Worm (Caenorhabditis elegans): Measurements from ENCODE around the gene lin-24.

Gene lin-24

DNA sequence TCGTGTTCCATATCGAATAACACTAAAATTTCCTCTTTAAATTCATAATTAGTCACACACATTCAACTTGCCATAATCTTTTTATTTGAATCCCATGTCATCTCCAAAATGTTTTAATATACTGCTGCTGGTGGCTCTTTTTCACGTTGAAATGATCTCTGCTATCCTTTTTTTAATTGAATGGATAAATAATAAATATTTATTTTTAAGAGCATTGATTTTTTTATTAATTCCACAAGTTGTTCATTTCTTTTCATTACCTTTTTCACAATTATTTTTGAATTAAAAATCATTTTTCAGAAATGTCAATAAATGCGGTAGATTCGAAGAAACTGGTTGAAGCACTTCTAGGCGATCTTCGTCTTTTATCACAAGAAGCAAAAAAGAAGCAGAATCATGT, 32.8 kb upstream of the lin-24 start, which contains the start of gene mon-2:
TSS of gene mon-2 (plus strand) at position 301 of the 400 bp plus-strand sequence.
- TF ChIP-seq T26A5.8 (tag; optimal IDR thresholded peaks at IDR 0.05) (no peak), fkh-3 (tag; optimal IDR thresholded peaks at IDR 0.05) (no peak), egl-44 (GFP tag; IDR thresholded peaks at IDR 0.05) (no peak), repo-1 (tag; optimal IDR thresholded peaks at IDR 0.05) (no peak), ceh-58 (GFP tag; IDR thresholded peaks at IDR 0.05) (no peak), egl-18 (GFP tag; IDR thresholded peaks at IDR 0.05) (no peak), ama-1 (optimal IDR thresholded peaks at IDR 0.05) (no peak), ama-1 (GFP tag; optimal IDR thresholded peaks at IDR 0.05) (no peak)

ce11 chrIV:12105558-12105957, 23.7 kb upstream of the lin-24 start, which contains the start of gene M18.3:
TSS of gene M18.3 (plus strand) at chrIV:12105858.
- no peak for TF ChIP-seq B0336.3 (GFP tag; IDR thresholded peaks at IDR 0.05)
- no peak for TF ChIP-seq zim-3 (tag; optimal IDR thresholded peaks at IDR 0.05)
- TF ChIP-seq C17E4.6 (GFP tag; IDR thresholded peaks at IDR 0.05): no peak
- no peak for TF ChIP-seq K12H6.12 (tag; optimal IDR thresholded peaks at IDR 0.05)
- no peak for TF ChIP-seq rcor-1 (GFP tag; IDR thresholded peaks at IDR 0.05)
- no peak for TF ChIP-seq F57A8.1 (GFP tag; optimal IDR thresholded peaks at IDR 0.05)
- no peak for TF ChIP-seq snpc-4 (GFP tag; optimal IDR thresholded peaks at IDR 0.05)
- no peak for TF ChIP-seq snpc-4 (tag; optimal IDR thresholded peaks at IDR 0.05)
- no peak for TF ChIP-seq lin-40 (tag; optimal IDR thresholded peaks at IDR 0.05)
- no peak for TF ChIP-seq sea-2 (GFP tag; IDR thresholded peaks at IDR 0.05)
- no peak for TF ChIP-seq mes-4 (tag; optimal IDR thresholded peaks at IDR 0.05)
- no peak for TF ChIP-seq ceh-100 (GFP tag; IDR thresholded peaks at IDR 0.05)
- TF ChIP-seq hrde-1 (tag; optimal IDR thresholded peaks at IDR 0.05; ENCODE audit: borderline replicate concordance): no peak
- no peak for TF ChIP-seq F22D6.2 (tag; optimal IDR thresholded peaks at IDR 0.05)
- no peak for TF ChIP-seq atf-7 (tag; optimal IDR thresholded peaks at IDR 0.05)
- no peak for TF ChIP-seq bed-2 (GFP tag; IDR thresholded peaks at IDR 0.05)
- no peak for TF ChIP-seq let-526 (GFP tag; IDR thresholded peaks at IDR 0.05)
- TF ChIP-seq ztf-25 (GFP tag; IDR thresholded peaks at IDR 0.05): no peak

- no peak for TF ChIP-seq snpc-1.1 (tag; optimal IDR thresholded peaks at IDR 0.05; ENCODE audit: insufficient read depth)
- no peak for TF ChIP-seq Y67H2A.10 (GFP tag; conservative IDR thresholded peaks at IDR 0.05)
- TF ChIP-seq lin-40 (tag; optimal IDR thresholded peaks at IDR 0.05): peak; percentile 7
- TF ChIP-seq fkh-3 (tag; optimal IDR thresholded peaks at IDR 0.05): no peak
- TF ChIP-seq zfh-2 (GFP tag; conservative IDR thresholded peaks at IDR 0.05): peak; percentile 76; the same call in 1 of the 2 replicates
- TF ChIP-seq egl-44 (GFP tag; IDR thresholded peaks at IDR 0.05): no peak
- no peak for TF ChIP-seq ceh-79 (tag; optimal IDR thresholded peaks at IDR 0.05)
- no peak for TF ChIP-seq K11D2.4 (GFP tag; IDR thresholded peaks at IDR 0.05)
- TF ChIP-seq cebp-2 (GFP tag; IDR thresholded peaks at IDR 0.05): peak; percentile 55; the same call in 1 of the 2 replicates
- no peak for TF ChIP-seq hlh-12 (tag; optimal IDR thresholded peaks at IDR 0.05)
- TF ChIP-seq ceh-40 (GFP tag; IDR thresholded peaks at IDR 0.05): no peak
- no peak for TF ChIP-seq B0019.2 (GFP tag; conservative IDR thresholded peaks at IDR 0.05)
- TF ChIP-seq hlh-26 (GFP tag; conservative IDR thresholded peaks at IDR 0.05): no peak
- TF ChIP-seq hsf-1 (GFP tag; IDR thresholded peaks at IDR 0.05): 0 out of 2 replicates have a peak, but pooled peaks have one; percentile 56
- TF ChIP-seq rcor-1 (GFP tag; IDR thresholded peaks at IDR 0.05): no peak
- TF ChIP-seq nfya-1 (tag; optimal IDR thresholded peaks at IDR 0.05; ENCODE audit: borderline replicate concordance, insufficient read depth): no peak
- TF ChIP-seq attf-3 (GFP tag; conservative IDR thresholded peaks at IDR 0.05): no peak
- TF ChIP-seq egl-18 (GFP tag; IDR thresholded peaks at IDR 0.05): 0 out of 2 replicates have a peak, but pooled peaks have one; percentile 24
- no peak for TF ChIP-seq B0336.3 (GFP tag; IDR thresholded peaks at IDR 0.05)
- no peak for TF ChIP-seq athp-1 (tag; optimal IDR thresholded peaks at IDR 0.05)
- no peak for TF ChIP-seq dpff-1 (tag; optimal IDR thresholded peaks at IDR 0.05)
- no peak for TF ChIP-seq somi-1 (GFP tag; optimal IDR thresholded peaks at IDR 0.05)
- TF ChIP-seq F52B5.7 (tag; optimal IDR thresholded peaks at IDR 0.05): no peak
- no peak for TF ChIP-seq C17E4.6 (GFP tag; IDR thresholded peaks at IDR 0.05)
- TF ChIP-seq nhr-80 (tag; optimal IDR thresholded peaks at IDR 0.05): no peak
- TF ChIP-seq Y79H2A.3 (GFP tag; conservative IDR thresholded peaks at IDR 0.05): no peak
- TF ChIP-seq ztf-25 (GFP tag; IDR thresholded peaks at IDR 0.05): no peak
- 0 out of 2 replicates have a peak, but pooled peaks have one; percentile 3 for TF ChIP-seq egrh-3 (GFP tag; IDR thresholded peaks at IDR 0.05)
These were observed 20.2 kb upstream of the lin-24 start for ce11 chrIV:12108984-12109657.

Data from whole organism, young adult.